Worm (Caenorhabditis elegans) whole organism, L2 larva: Measurements from ENCODE around the gene nac-2.

ENCODE experiments used
- F13H6.1 ChIP-seq: sonication (generic microtip); optimal IDR thresholded peaks from 2 replicates; lab custom pipeline; 2016; ENCODE audit warnings: missing genetic modification characterization, missing compliant biosample characterization
- R02D3.7 ChIP-seq: fragments of 150-350 bp; optimal IDR thresholded peaks from 2 replicates; lab custom pipeline; 2014; ENCODE audit warnings: missing biosample characterization, missing genetic modification characterization
- alr-1 ChIP-seq: fragments of 150-350 bp; optimal IDR thresholded peaks from 2 replicates; lab custom pipeline; 2014; ENCODE audit warnings: missing biosample characterization, missing genetic modification characterization
- dmd-4 ChIP-seq: sonication (generic microtip); optimal IDR thresholded peaks from 2 replicates; lab custom pipeline; 2017; ENCODE audit warnings: missing biosample characterization, missing genetic modification characterization
- ztf-11 ChIP-seq: sonication (generic microtip); optimal IDR thresholded peaks from 2 replicates; lab custom pipeline; 2017; ENCODE audit warnings: missing biosample characterization, missing genetic modification characterization

DNA sequence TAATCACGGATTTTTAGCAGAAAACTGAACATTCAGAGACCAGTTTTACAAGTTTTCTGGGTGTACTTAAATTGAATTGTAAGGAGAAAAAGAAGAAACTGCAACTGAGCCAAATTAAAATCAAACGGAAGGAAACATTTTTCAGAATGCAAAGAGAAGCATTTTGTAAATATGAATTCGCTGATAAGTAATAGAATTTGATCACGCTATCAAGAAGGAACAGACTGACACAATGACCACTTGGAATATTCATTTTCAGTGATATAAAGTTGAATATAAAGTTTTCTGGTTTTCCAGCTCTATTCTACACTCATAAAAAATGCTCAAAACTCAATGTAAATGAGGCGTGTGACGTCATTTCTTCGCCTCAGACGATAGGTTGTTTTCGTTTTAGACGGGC lies 9.0 kb downstream of the nac-2 start:
- TF ChIP-seq ztf-11 (no peak), alr-1 (tag; lab: Kevin White, UChicago) (no peak), R02D3.7 (tag; lab: Kevin White, UChicago) (no peak), F13H6.1 (no peak), dmd-4 (tag; lab: Kevin White, UChicago) (no peak)
